Worm (Caenorhabditis elegans) whole organism, L4/young adult: Measurements from ENCODE around the gene exc-14.

Experiments
- W03F9.2 ChIP-seq: fragments of 150-350 bp; optimal IDR thresholded peaks from 2 replicates; lab custom pipeline; 2014; ENCODE audit warnings: missing biosample characterization, missing genetic modification characterization
- dao-5 ChIP-seq: sonication (generic microtip); optimal IDR thresholded peaks from 2 replicates; lab custom pipeline; 2016; ENCODE audit warnings: missing genotype, missing genetic modification characterization, moderate library complexity, missing compliant biosample characterization
- him-1 ChIP-seq: sonication (generic microtip); optimal IDR thresholded peaks from 2 replicates; lab custom pipeline; 2016; ENCODE audit warnings: missing genotype, missing genetic modification reagents, missing genetic modification characterization, missing compliant biosample characterization

Gene exc-14

DNA sequence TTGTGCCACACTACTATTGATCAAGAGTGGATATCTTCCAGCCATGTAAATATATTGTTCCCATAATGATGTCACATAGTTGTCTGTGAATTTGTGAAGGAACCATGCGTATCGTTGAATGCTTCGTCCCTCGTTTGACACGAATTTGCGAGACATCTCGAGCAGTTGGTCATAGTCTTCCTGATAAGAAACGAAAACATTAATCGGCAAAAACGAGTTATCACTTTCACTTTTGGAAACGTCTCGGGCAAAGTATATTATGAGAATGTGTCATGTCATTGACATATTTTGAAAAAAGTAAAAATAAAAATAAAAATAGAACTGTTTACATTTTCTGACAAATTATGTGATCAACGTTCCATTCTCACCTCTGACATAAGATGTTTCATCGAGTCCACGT is 19.6 kb downstream of the exc-14 start:
- TF ChIP-seq W03F9.2 (tag; lab: Kevin White, UChicago) (no peak), dao-5 (tag; lab: Kevin White, UChicago) (no peak), him-1 (tag; lab: Kevin White, UChicago) (no peak)

DNA sequence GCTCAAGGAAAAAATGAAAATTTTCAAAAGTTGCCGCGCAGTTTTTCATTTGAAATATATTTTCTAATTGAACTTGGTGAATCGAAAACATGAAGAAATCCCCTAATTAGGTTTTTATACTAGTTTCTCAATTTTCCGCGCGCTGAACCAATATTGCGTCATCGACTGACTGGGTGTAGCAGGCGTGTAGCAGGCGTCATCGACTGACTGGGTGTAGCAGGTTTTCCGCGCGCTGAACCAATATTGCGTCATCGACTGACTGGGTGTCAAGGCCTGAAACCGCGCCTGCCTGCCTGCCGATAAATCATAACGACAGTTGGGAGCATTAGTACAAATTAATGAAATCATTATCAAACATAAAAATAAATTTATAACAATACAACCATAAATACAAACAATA is 22.6 kb downstream of the exc-14 start:
- TF ChIP-seq W03F9.2 (tag; lab: Kevin White, UChicago) = no peak
- no peak for TF ChIP-seq him-1 (tag; lab: Kevin White, UChicago)
- TF ChIP-seq dao-5 (tag; lab: Kevin White, UChicago) = no peak

DNA sequence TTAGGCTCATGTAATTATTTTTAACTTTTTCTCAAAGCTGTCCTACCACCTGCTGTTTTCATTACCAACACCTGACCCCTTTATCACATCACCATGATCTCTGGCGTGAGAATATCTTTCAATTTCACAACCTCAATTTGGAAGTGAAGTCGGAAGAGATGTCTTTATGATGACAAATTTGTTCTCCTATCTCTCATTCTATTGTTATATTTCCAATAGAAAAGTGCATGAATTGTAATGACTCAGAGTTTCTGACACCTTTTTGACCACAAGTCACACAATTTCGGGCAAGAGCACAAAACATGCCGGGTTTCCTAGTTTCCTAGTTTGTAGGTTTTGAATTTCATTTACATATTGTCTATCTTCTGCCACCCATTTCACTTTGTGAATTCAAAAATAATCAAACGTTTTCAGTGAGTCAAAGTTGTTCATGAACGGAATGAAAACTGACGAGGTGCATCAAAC is 27.2 kb downstream of the exc-14 start, which contains the start of gene srr-4:
TSS of gene srr-4 (plus strand) at position 415 of the 465 bp plus-strand sequence.
- TF ChIP-seq him-1 (tag; lab: Kevin White, UChicago) (no peak), W03F9.2 (tag; lab: Kevin White, UChicago) (no peak), dao-5 (tag; lab: Kevin White, UChicago) (no peak)

DNA sequence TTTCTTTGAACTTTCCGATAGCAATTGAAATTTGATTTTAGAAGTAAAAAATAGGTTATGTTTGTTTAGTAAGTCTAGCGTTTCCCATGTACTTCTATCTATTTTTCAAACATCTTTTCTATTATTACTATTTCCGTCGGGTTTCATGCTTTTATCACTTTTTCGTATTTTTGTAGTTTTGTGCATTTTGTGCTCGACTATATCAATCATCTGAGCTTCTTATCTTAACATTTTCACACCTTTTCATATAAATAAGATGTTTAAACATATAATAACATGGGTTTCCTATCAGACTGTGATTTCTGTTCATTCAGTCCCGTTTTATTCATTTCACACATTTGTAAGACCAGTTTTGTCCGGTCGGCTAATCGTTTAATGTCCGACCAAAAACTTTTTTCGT is 27.9 kb downstream of the exc-14 start:
- TF ChIP-seq W03F9.2 (tag; lab: Kevin White, UChicago) (no peak), him-1 (tag; lab: Kevin White, UChicago) (no peak), dao-5 (tag; lab: Kevin White, UChicago) (no peak)

DNA sequence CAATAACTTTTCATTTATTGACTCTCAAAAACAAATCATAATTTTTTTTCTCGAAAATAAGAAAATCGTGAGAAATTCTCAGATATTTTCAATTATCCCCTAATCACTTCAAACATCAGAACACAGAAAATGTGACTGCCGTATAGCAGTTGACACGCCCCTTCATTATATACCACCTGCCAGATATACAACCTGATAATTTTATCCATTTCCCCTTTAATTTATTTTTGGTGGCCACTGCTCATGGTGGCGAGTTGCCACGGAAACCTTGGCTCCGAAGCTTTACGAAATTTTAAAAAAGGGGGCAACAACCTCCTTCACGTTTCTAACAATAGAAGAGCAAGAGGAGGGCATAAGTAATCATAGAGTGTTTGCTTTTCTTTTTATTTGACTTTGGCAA is 29.3 kb downstream of the exc-14 start:
- TF ChIP-seq dao-5 (tag; lab: Kevin White, UChicago) = no peak

DNA sequence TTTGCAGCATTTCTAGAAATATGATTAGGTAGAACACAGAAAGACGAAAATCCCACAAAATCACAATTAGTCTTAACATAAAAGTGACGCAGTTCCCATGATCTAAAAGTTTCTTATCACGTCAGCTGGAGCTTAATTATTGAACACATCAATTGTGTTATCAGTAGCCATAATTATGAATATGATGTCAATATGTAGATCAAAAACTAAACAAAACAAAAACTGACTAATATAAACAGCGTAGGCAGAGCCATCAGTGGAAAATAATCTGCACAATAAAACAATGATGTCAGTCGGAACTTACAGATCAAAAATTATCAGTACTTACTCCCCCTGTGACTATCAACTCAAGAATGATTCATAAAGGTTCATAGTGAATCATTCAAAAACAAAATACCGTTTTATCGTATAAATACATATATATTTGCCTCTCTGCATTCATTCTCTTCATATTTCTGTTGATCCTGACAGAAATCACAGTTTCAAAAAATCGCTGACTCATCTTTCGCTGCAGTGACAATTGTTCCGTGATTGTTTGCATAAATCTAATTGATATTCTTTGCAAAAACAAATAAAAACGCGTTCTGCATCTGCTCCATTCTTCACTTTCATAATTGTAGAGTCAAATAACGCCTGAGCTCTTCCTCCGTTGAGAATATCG is 33.7 kb downstream of the exc-14 start, which contains the start of gene srr-6:
TSS of gene srr-6 (plus strand) at position 611 of the 661 bp plus-strand sequence.
- no peak for TF ChIP-seq W03F9.2 (tag; lab: Kevin White, UChicago)
- no peak for TF ChIP-seq dao-5 (tag; lab: Kevin White, UChicago)

DNA sequence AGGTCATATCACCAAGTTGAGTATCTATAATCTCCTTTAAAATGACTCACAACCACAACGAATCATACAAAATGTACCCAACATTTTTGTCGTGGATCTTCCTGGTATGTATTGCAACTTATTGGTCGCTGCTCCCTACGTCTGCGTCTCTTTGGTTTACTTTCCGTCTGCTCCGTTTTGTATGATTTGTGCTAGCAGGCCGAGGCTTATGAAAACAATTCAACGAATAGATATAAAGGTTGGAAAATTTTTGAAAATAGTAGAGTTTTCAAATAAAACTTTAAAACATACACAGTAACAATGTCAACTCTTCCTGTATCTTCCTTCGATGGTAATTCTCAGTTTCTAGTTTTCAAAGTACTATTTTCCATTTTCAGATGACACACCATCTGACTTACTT is 44.6 kb downstream of the exc-14 start, which contains the start of gene srr-8:
TSS of gene srr-8 (plus strand) at position 301 of the 400 bp plus-strand sequence.
- TF ChIP-seq him-1 (tag; lab: Kevin White, UChicago) (no peak), W03F9.2 (tag; lab: Kevin White, UChicago) (no peak), dao-5 (tag; lab: Kevin White, UChicago) (no peak)

DNA sequence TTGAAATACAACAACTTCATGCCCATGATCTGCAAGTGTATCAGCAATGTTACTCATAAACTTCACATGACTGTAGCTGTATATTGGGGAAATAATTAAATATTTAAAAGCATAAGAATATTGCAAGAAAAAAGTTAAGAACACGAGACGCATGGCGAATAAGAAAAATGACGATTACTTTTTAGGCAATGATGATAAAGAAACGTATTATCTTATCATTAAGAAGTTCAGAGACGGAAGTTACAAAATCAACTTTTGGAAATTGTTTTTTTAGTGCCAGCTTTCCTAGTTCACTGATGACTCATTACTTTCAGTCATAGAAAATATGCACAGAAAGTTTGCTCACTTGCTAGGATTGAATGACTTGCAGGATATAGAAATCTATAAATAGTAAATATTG is 45.6 kb downstream of the exc-14 start, which contains the start of gene ugt-7:
TSS of gene ugt-7 (minus strand) at position 161 of the 400 bp plus-strand sequence.
- TF ChIP-seq dao-5 (tag; lab: Kevin White, UChicago) = no peak
- TF ChIP-seq W03F9.2 (tag; lab: Kevin White, UChicago) = no peak
- no peak for TF ChIP-seq him-1 (tag; lab: Kevin White, UChicago)

DNA sequence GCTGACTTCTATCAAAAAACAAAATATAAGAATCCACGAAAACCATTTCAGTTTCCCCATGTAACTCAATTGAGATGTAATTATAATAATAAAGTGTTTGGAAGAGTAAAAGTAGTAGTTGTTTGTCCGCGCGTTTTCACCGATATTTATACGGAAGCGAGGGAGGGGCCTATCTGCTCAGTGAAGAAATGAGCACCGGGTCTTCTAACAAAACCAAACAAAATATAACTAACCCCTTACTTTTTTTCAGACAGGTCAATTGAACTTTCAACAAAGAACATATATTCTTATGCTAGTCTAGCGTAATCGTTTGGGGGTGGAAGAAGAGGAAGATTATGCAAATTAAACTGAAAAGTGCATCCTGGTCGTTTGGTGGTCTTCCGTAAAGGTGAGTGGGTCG is 50.8 kb downstream of the exc-14 start, which contains the start of gene ncx-9:
TSS of gene ncx-9 (minus strand) at position 101 of the 400 bp plus-strand sequence.
- no peak for TF ChIP-seq him-1 (tag; lab: Kevin White, UChicago)
- TF ChIP-seq W03F9.2 (tag; lab: Kevin White, UChicago) = no peak
- no peak for TF ChIP-seq dao-5 (tag; lab: Kevin White, UChicago)
